Fruit fly (Drosophila melanogaster) whole organism, prepupa: ENCODE measurements around the gene CG32669.
A peak's percentile ranks its signal among the peaks of the same experiment; 100 is the strongest.

Source experiments
- CG10631 ChIP-seq: fragments of 200-800 bp; sonication (Bioruptor generic); optimal IDR thresholded peaks from 2 replicates; lab custom pipeline; 2016; ENCODE audit warnings: missing biosample characterization, missing genetic modification characterization
- CG11294 ChIP-seq: fragments of 200-800 bp; sonication (Bioruptor generic); IDR thresholded peaks from 2 replicates; pipeline ENCODE4 v1.3.6; 2022; ENCODE audit warnings: missing biosample characterization, missing genetic modification characterization
- CG11762 ChIP-seq: fragments of 200-800 bp; sonication (Bioruptor generic); optimal IDR thresholded peaks from 3 replicates; lab custom pipeline; 2016; ENCODE audit warnings: missing biosample characterization, missing genetic modification characterization; ENCODE audit not compliant: insufficient read depth
- CG1621 ChIP-seq: fragments of 200-800 bp; sonication (Bioruptor generic); optimal IDR thresholded peaks from 3 replicates; lab custom pipeline; 2018; ENCODE audit warnings: missing biosample characterization, mild to moderate bottlenecking, missing genetic modification characterization
- CG16779 ChIP-seq: fragments of 200-800 bp; sonication (Bioruptor generic); optimal IDR thresholded peaks from 3 replicates; lab custom pipeline; 2017; ENCODE audit warnings: missing biosample characterization, mild to moderate bottlenecking, missing genetic modification characterization
- CG31627 ChIP-seq: fragments of 200-800 bp; sonication (Bioruptor generic); optimal IDR thresholded peaks from 3 replicates; lab custom pipeline; 2016; ENCODE audit warnings: missing biosample characterization, missing genetic modification characterization
- CG32006 ChIP-seq: fragments of 200-800 bp; sonication (Bioruptor generic); optimal IDR thresholded peaks from 3 replicates; lab custom pipeline; 2017; ENCODE audit warnings: missing biosample characterization, mild to moderate bottlenecking, missing genetic modification characterization
- CG3919 ChIP-seq: fragments of 200-800 bp; sonication (Bioruptor generic); optimal IDR thresholded peaks from 3 replicates; lab custom pipeline; 2016; ENCODE audit warnings: missing biosample characterization, missing genetic modification characterization
- CG6163 ChIP-seq: fragments of 200-800 bp; sonication (Bioruptor generic); IDR thresholded peaks from 3 replicates; pipeline ENCODE4 v1.3.6; 2022; ENCODE audit warnings: missing biosample characterization, missing genetic modification characterization
- CG6276 ChIP-seq: fragments of 200-800 bp; sonication (Bioruptor generic); optimal IDR thresholded peaks from 2 replicates; lab custom pipeline; 2017; ENCODE audit warnings: missing biosample characterization, mild to moderate bottlenecking, missing genetic modification characterization
- CG6792 ChIP-seq: fragments of 200-800 bp; sonication (Bioruptor generic); optimal IDR thresholded peaks from 3 replicates; lab custom pipeline; 2016; ENCODE audit warnings: missing biosample characterization, missing genetic modification characterization
- CG6808 ChIP-seq: fragments of 200-800 bp; sonication (Bioruptor generic); optimal IDR thresholded peaks from 3 replicates; lab custom pipeline; 2017; ENCODE audit warnings: missing biosample characterization, missing genetic modification characterization, mild to moderate bottlenecking, moderate library complexity, missing genetic modification reagents
- CG6854 ChIP-seq: fragments of 200-800 bp; sonication (Bioruptor generic); optimal IDR thresholded peaks from 2 replicates; lab custom pipeline; 2017; ENCODE audit warnings: missing biosample characterization, mild to moderate bottlenecking, missing genetic modification characterization
- CG8119 ChIP-seq: fragments of 200-800 bp; sonication (Bioruptor generic); IDR thresholded peaks from 3 replicates; pipeline ENCODE4 v1.3.6; 2022; ENCODE audit warnings: missing biosample characterization, missing genetic modification characterization
- CG8632 ChIP-seq: fragments of 200-800 bp; sonication (Bioruptor generic); optimal IDR thresholded peaks from 3 replicates; lab custom pipeline; 2016; ENCODE audit warnings: missing biosample characterization, missing genetic modification characterization
- CG9139 ChIP-seq: fragments of 200-800 bp; sonication (Bioruptor generic); optimal IDR thresholded peaks from 3 replicates; lab custom pipeline; 2017; ENCODE audit warnings: missing biosample characterization, mild to moderate bottlenecking, missing genetic modification characterization
- Eip75B ChIP-seq: fragments of 200-800 bp; sonication (Bioruptor generic); optimal IDR thresholded peaks from 3 replicates; lab custom pipeline; 2016; ENCODE audit warnings: missing biosample characterization, missing genetic modification characterization
- Eip78C ChIP-seq: fragments of 200-800 bp; sonication (Bioruptor generic); peaks from one replicate; lab custom pipeline; 2016; ENCODE audit warnings: missing biosample characterization, missing genetic modification characterization
- Ets21C ChIP-seq: fragments of 200-800 bp; sonication (Bioruptor generic); optimal IDR thresholded peaks from 3 replicates; lab custom pipeline; 2016; ENCODE audit warnings: missing biosample characterization, missing genetic modification characterization
- Gug ChIP-seq: fragments of 200-800 bp; sonication (Bioruptor generic); IDR thresholded peaks from 2 replicates; pipeline ENCODE4 v1.3.6; 2022; ENCODE audit warnings: missing biosample characterization, missing genetic modification characterization
- Hr38 ChIP-seq: sonication (Bioruptor generic); optimal IDR thresholded peaks from 2 replicates; lab custom pipeline; 2016; ENCODE audit warnings: missing biosample characterization, missing genetic modification characterization
- Hr39 ChIP-seq: fragments of 200-800 bp; sonication (Bioruptor generic); optimal IDR thresholded peaks from 2 replicates; lab custom pipeline; 2016; ENCODE audit warnings: missing biosample characterization, missing genetic modification characterization
- OdsH ChIP-seq: fragments of 200-800 bp; sonication (Bioruptor generic); optimal IDR thresholded peaks from 3 replicates; lab custom pipeline; 2016; ENCODE audit warnings: missing biosample characterization, missing genetic modification characterization
- Smox ChIP-seq: fragments of 200-800 bp; sonication (Bioruptor generic); optimal IDR thresholded peaks from 3 replicates; lab custom pipeline; 2016; ENCODE audit warnings: missing biosample characterization, missing genetic modification characterization
- Sox102F ChIP-seq: fragments of 200-800 bp; sonication (Bioruptor generic); optimal IDR thresholded peaks from 2 replicates; lab custom pipeline; 2016; ENCODE audit warnings: missing biosample characterization, mild to moderate bottlenecking, missing genetic modification characterization
- Sox14 ChIP-seq: fragments of 200-800 bp; sonication (Bioruptor generic); optimal IDR thresholded peaks from 3 replicates; lab custom pipeline; 2016; ENCODE audit warnings: missing biosample characterization, missing genetic modification characterization
- Sox15 ChIP-seq: fragments of 200-800 bp; sonication (Bioruptor generic); optimal IDR thresholded peaks from 3 replicates; lab custom pipeline; 2016; ENCODE audit warnings: missing biosample characterization, missing genetic modification characterization
- achi ChIP-seq: fragments of 200-800 bp; sonication (Bioruptor generic); optimal IDR thresholded peaks from 3 replicates; lab custom pipeline; 2016; ENCODE audit warnings: missing biosample characterization, missing genetic modification characterization
- cyc ChIP-seq: fragments of 200-800 bp; sonication (Bioruptor generic); optimal IDR thresholded peaks from 3 replicates; lab custom pipeline; 2016; ENCODE audit warnings: missing biosample characterization, missing genetic modification characterization
- dsx ChIP-seq: fragments of 200-800 bp; optimal IDR thresholded peaks from 3 replicates; lab custom pipeline; 2019; ENCODE audit warnings: missing biosample characterization, mild to moderate bottlenecking, missing genetic modification characterization, moderate library complexity; ENCODE audit not compliant: poor library complexity, severe bottlenecking
- eg ChIP-seq: fragments of 200-800 bp; sonication (Bioruptor generic); IDR thresholded peaks from 3 replicates; pipeline ENCODE4 v1.3.6; 2022; ENCODE audit warnings: missing biosample characterization, missing genetic modification characterization
- esn ChIP-seq: fragments of 200-800 bp; sonication (Bioruptor generic); optimal IDR thresholded peaks from 2 replicates; lab custom pipeline; 2016; ENCODE audit warnings: missing biosample characterization, mild to moderate bottlenecking, missing genetic modification characterization, moderate library complexity
- fd59A ChIP-seq: fragments of 200-800 bp; sonication (Bioruptor generic); optimal IDR thresholded peaks from 2 replicates; lab custom pipeline; 2017; ENCODE audit warnings: missing biosample characterization, mild to moderate bottlenecking, missing genetic modification characterization, missing genetic modification reagents
- fd85E ChIP-seq: fragments of 200-800 bp; sonication (Bioruptor generic); optimal IDR thresholded peaks from 3 replicates; lab custom pipeline; 2016; ENCODE audit warnings: missing biosample characterization, missing genetic modification characterization
- fkh ChIP-seq: fragments of 200-800 bp; sonication (Bioruptor generic); optimal IDR thresholded peaks from 3 replicates; lab custom pipeline; 2017; ENCODE audit warnings: missing biosample characterization, mild to moderate bottlenecking, missing genetic modification characterization, moderate library complexity
- net ChIP-seq: fragments of 200-800 bp; sonication (Bioruptor generic); optimal IDR thresholded peaks from 3 replicates; lab custom pipeline; 2016; ENCODE audit warnings: missing biosample characterization, missing genetic modification characterization
- pdm3 ChIP-seq: fragments of 200-800 bp; sonication (Bioruptor generic); optimal IDR thresholded peaks from 3 replicates; lab custom pipeline; 2016; ENCODE audit warnings: missing biosample characterization, missing genetic modification characterization
- salr ChIP-seq, 2 experiments: fragments of 200-800 bp; sonication (Bioruptor generic); optimal IDR thresholded peaks; 3 replicates each; lab custom pipeline; 2016 to 2018; ENCODE audit warnings: missing biosample characterization in 2 of 2, missing genetic modification characterization in 2 of 2, mild to moderate bottlenecking in 1 of 2
- ss ChIP-seq, 2 experiments: fragments of 200-800 bp; sonication (Bioruptor generic); optimal IDR thresholded peaks; 2 replicates in 1 of 2; 3 replicates in 1 of 2; lab custom pipeline; 2017 to 2018; ENCODE audit warnings: mild to moderate bottlenecking in 2 of 2, missing biosample characterization in 2 of 2, missing genetic modification characterization in 2 of 2, moderate library complexity in 1 of 2
- svp ChIP-seq: fragments of 200-800 bp; sonication (Bioruptor generic); peaks from one replicate; lab custom pipeline; 2016; ENCODE audit warnings: missing biosample characterization, missing genetic modification characterization
- topi ChIP-seq: fragments of 200-800 bp; sonication (Bioruptor generic); optimal IDR thresholded peaks from 3 replicates; lab custom pipeline; 2016; ENCODE audit warnings: missing biosample characterization, missing genetic modification characterization
- vri ChIP-seq: fragments of 200-800 bp; sonication (Bioruptor generic); optimal IDR thresholded peaks from 3 replicates; lab custom pipeline; 2016; ENCODE audit warnings: missing biosample characterization, mild to moderate bottlenecking, missing genetic modification characterization

Gene CG32669

DNA sequence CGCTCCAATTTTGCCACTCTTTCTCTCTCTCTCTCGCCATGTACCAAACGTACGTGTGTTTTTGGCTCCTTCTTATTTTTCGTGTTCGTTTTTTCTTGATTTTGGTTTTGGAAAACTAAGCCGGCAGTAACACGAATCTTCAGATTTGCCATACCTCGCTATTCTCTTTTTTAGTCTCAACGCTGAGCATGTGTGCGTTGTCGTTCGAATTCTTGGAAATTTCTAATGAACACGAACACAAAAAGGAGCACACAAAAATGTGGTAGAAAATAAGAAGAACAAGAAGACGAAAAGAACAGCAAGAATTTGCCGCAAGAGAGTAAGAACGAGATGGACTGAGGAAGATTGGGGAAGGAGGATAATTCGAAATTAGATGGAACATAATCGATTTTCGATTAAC, 36.2 kb downstream of the CG32669 start:
- TF ChIP-seq CG16779 (no peak), Sox102F (GFP tag; lab: Kevin White, UChicago) (no peak), pdm3 (GFP tag; lab: Kevin White, UChicago) (no peak), Hr38 (GFP tag; lab: Kevin White, UChicago) (no peak), CG31627 (GFP tag; lab: Kevin White, UChicago) (no peak), net (GFP tag; lab: Kevin White, UChicago) (no peak), vri (GFP tag; lab: Kevin White, UChicago) (no peak), CG11294 (GFP tag; lab: Robert Waterston, UW) (no peak), Gug (GFP tag; lab: Robert Waterston, UW) (no peak), eg (no peak), CG8632 (GFP tag; lab: Kevin White, UChicago) (no peak), fd85E (GFP tag; lab: Kevin White, UChicago) (no peak), Ets21C (GFP tag; lab: Kevin White, UChicago) (no peak), CG6276 (GFP tag; lab: Kevin White, UChicago) (no peak), Hr39 (GFP tag; lab: Kevin White, UChicago) (no peak), CG6792 (GFP tag; lab: Kevin White, UChicago) (no peak), CG3919 (no peak), Sox15 (GFP tag; lab: Kevin White, UChicago) (no peak), ss (GFP tag; optimal IDR thresholded peaks at IDR 0.05; lab: Kevin White, UChicago) (no peak)
- TF ChIP-seq, all 60 proteins: peak for 0

DNA sequence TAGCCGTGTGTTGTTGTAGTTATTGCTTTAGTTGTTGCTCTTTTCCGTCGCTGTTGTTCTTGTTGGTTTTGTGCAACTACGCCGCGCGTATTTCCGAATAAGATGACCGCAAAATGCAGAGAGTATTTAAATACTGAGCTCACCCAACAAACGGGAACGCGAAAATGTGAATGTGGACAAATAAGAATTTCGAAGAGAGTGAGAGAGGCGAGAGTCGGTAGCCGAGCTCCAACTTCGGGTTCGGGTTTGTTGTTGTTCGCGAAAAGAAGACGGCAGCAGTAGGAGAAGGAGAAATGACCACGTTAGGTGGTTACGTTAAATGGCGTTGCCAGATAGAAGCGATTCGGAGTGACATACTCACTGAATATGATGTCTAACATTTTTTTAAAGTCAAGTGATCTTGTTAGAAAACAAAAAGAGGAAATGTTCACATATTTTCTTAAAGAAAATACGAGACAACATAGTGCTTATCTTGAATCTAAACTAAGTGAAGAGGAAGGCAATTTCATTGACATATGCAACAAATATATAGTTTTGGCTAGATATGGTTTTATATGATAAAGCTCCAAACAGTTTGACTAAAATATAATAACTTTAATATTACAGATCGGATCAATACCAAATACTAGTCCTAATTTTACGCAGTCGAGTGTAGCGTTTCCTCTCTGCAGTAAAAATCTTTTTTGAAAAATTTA, 38.0 kb downstream of the CG32669 start:
- no peak for TF ChIP-seq CG8119 (GFP tag; lab: Robert Waterston, UW)
- no peak for TF ChIP-seq CG6854 (GFP tag; lab: Kevin White, UChicago)
- peak; percentile 23 for TF ChIP-seq CG9139 (GFP tag; lab: Kevin White, UChicago)
- peak; percentile 17 for TF ChIP-seq CG31627 (GFP tag; lab: Kevin White, UChicago)
- TF ChIP-seq CG6808 (GFP tag; lab: Kevin White, UChicago) = no peak
- peak; percentile 7 for TF ChIP-seq Smox
- TF ChIP-seq svp (GFP tag; lab: Kevin White, UChicago) = peak; percentile 69
- peak; percentile 29 for TF ChIP-seq Eip78C
- peak; percentile 27 for TF ChIP-seq CG6276 (GFP tag; lab: Kevin White, UChicago)
- peak; percentile 9 for TF ChIP-seq CG1621 (tag; lab: Kevin White, UChicago)
- no peak for TF ChIP-seq Eip75B (GFP tag; lab: Kevin White, UChicago)
- TF ChIP-seq CG6163 (GFP tag; lab: Robert Waterston, UW) = peak; percentile 59; the same call in 1 of the 3 replicates
- TF ChIP-seq fkh (GFP tag; lab: Kevin White, UChicago) = peak; percentile 34
- peak; percentile 20 for TF ChIP-seq achi (GFP tag; lab: Kevin White, UChicago)
- TF ChIP-seq CG3919 = peak; percentile 28
- peak; percentile 22 for TF ChIP-seq CG16779
- TF ChIP-seq Sox14 (GFP tag; lab: Kevin White, UChicago) = no peak
- peak; percentile 64; the same call in 2 of the 3 replicates for TF ChIP-seq eg
- TF ChIP-seq ss (GFP tag; optimal IDR thresholded peaks at IDR 0.05; lab: Kevin White, UChicago) = peak in 1 of 2 experiments; percentile 37
- peak in 1 of 2 experiments; percentile 6 for TF ChIP-seq salr (GFP tag; optimal IDR thresholded peaks at IDR 0.05; lab: Kevin White, UChicago)
- TF ChIP-seq fd85E (GFP tag; lab: Kevin White, UChicago) = no peak
- peak; percentile 25 for TF ChIP-seq dsx

DNA sequence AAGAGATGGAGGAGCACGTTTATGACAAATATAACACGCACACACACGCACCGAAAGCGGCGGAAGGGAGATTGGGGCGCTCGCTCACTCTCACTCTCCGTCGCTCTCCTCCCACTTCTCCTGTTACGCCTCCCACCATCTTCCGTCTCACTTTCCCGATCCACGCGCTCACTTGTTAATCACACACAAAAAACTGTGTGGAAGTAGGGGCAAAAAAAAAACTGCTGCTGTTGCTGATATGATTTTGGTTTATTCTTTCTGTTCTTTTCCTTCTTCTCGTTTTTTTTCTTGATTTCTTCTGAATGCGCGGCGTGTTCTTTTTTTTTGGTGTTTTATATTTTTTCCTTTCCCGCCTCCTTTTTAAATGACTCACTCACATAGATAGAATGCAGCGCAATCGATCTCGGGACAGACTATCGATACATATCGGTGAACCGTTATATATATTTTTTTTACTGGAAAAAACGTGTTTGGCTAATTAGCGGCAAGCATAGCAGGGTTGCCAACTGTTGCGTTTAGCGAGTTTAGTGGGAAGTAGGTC, 39.2 kb downstream of the CG32669 start:
- no peak for TF ChIP-seq Ets21C (GFP tag; lab: Kevin White, UChicago)
- peak; percentile 42 for TF ChIP-seq esn (GFP tag; lab: Kevin White, UChicago)
- peak; percentile 26 for TF ChIP-seq Sox14 (GFP tag; lab: Kevin White, UChicago)
- peak; percentile 11 to 19 for TF ChIP-seq salr (GFP tag; optimal IDR thresholded peaks at IDR 0.05; lab: Kevin White, UChicago)
- no peak for TF ChIP-seq Hr39 (GFP tag; lab: Kevin White, UChicago)
- no peak for TF ChIP-seq cyc (GFP tag; lab: Kevin White, UChicago)
- TF ChIP-seq fd59A (GFP tag; lab: Kevin White, UChicago) = peak; percentile 39
- TF ChIP-seq CG3919 = peak; percentile 40
- TF ChIP-seq CG11762 (GFP tag; lab: Kevin White, UChicago) = peak; percentile 62
- peak; percentile 93 for TF ChIP-seq CG9139 (GFP tag; lab: Kevin White, UChicago)
- peak; percentile 48 for TF ChIP-seq CG6792 (GFP tag; lab: Kevin White, UChicago)
- TF ChIP-seq ss (GFP tag; optimal IDR thresholded peaks at IDR 0.05; lab: Kevin White, UChicago) = peak; percentile 94
- peak; percentile 83 for TF ChIP-seq CG16779
- peak; percentile 84 for TF ChIP-seq CG6854 (GFP tag; lab: Kevin White, UChicago)
- TF ChIP-seq topi (GFP tag; lab: Kevin White, UChicago) = peak; percentile 46
- TF ChIP-seq fkh (GFP tag; lab: Kevin White, UChicago) = peak; percentile 39
- peak; percentile 11 for TF ChIP-seq CG10631 (GFP tag; lab: Kevin White, UChicago)
- TF ChIP-seq eg = peak; percentile 85
- peak; percentile 39 for TF ChIP-seq Eip75B (GFP tag; lab: Kevin White, UChicago)
- TF ChIP-seq CG6276 (GFP tag; lab: Kevin White, UChicago) = peak; percentile 76
- TF ChIP-seq CG8119 (GFP tag; lab: Robert Waterston, UW) = peak; percentile 72
- peak; percentile 76 for TF ChIP-seq svp (GFP tag; lab: Kevin White, UChicago)
- TF ChIP-seq Sox15 (GFP tag; lab: Kevin White, UChicago) = no peak
- TF ChIP-seq CG32006 = peak; percentile 45
- peak; percentile 85 for TF ChIP-seq CG1621 (tag; lab: Kevin White, UChicago)
- TF ChIP-seq OdsH (GFP tag; lab: Kevin White, UChicago) = peak; percentile 27
- no peak for TF ChIP-seq CG31627 (GFP tag; lab: Kevin White, UChicago)
